Worm (Caenorhabditis elegans): ENCODE measurements around the gene cth-1.
A peak's percentile ranks its signal among the peaks of the same experiment; 100 is the strongest.

cth-1 gene

ce11 chrV:16094862-16095261, 5.6 kb upstream of the cth-1 start:
- TF ChIP-seq nhr-129 (tag; optimal IDR thresholded peaks at IDR 0.05): peak; percentile 47
- TF ChIP-seq F13H6.1 (tag; optimal IDR thresholded peaks at IDR 0.05): no peak
- no peak for TF ChIP-seq nhr-237 (tag; optimal IDR thresholded peaks at IDR 0.05)
- peak; percentile 26 for TF ChIP-seq fos-1 (tag; optimal IDR thresholded peaks at IDR 0.05)
- TF ChIP-seq unc-39 (tag; optimal IDR thresholded peaks at IDR 0.05): no peak
- no peak for TF ChIP-seq nhr-6 (tag; optimal IDR thresholded peaks at IDR 0.05)
- no peak for TF ChIP-seq skn-1 (tag; optimal IDR thresholded peaks at IDR 0.05)
- TF ChIP-seq zag-1 (tag; optimal IDR thresholded peaks at IDR 0.05): no peak
- peak; percentile 57 for TF ChIP-seq sma-9 (GFP tag; optimal IDR thresholded peaks at IDR 0.05)
- TF ChIP-seq sma-9 (tag; optimal IDR thresholded peaks at IDR 0.05): no peak

- TF ChIP-seq nhr-25 (tag; optimal IDR thresholded peaks at IDR 0.05): no peak
- no peak for TF ChIP-seq unc-55 (GFP tag; optimal IDR thresholded peaks at IDR 0.05)
- no peak for TF ChIP-seq elt-3 (tag; optimal IDR thresholded peaks at IDR 0.05)
- no peak for TF ChIP-seq aly-2 (tag; optimal IDR thresholded peaks at IDR 0.05)
- TF ChIP-seq ceh-16 (tag; optimal IDR thresholded peaks at IDR 0.05): no peak
- no peak for TF ChIP-seq unc-62 (GFP tag; optimal IDR thresholded peaks at IDR 0.05)
Observed at ce11 chrV:16099441-16099840, 1.0 kb upstream of the cth-1 start, which contains the start of gene str-7. str-7 (minus strand) TSS chrV:16099541.

- TF ChIP-seq elt-1 (tag; optimal IDR thresholded peaks at IDR 0.05): no peak
- no peak for TF ChIP-seq ceh-82 (tag; optimal IDR thresholded peaks at IDR 0.05)
- no peak for TF ChIP-seq mdl-1 (tag; optimal IDR thresholded peaks at IDR 0.05)
- no peak for TF ChIP-seq Y55F3AM.14 (GFP tag; optimal IDR thresholded peaks at IDR 0.05)
- TF ChIP-seq elt-3 (tag; optimal IDR thresholded peaks at IDR 0.05): no peak
- no peak for TF ChIP-seq nhr-10 (tag; optimal IDR thresholded peaks at IDR 0.05)
- TF ChIP-seq dmd-4 (tag; optimal IDR thresholded peaks at IDR 0.05): no peak
- no peak for TF ChIP-seq nhr-6 (tag; optimal IDR thresholded peaks at IDR 0.05)
- no peak for TF ChIP-seq unc-62 (GFP tag; optimal IDR thresholded peaks at IDR 0.05)
- TF ChIP-seq crh-2 (tag; optimal IDR thresholded peaks at IDR 0.05): no peak
- no peak for TF ChIP-seq lin-13 (GFP tag; optimal IDR thresholded peaks at IDR 0.05)
- TF ChIP-seq nhr-77 (tag; optimal IDR thresholded peaks at IDR 0.05): no peak
- TF ChIP-seq egl-27 (tag; optimal IDR thresholded peaks at IDR 0.05): no peak
- TF ChIP-seq sma-9 (GFP tag; optimal IDR thresholded peaks at IDR 0.05): no peak
- no peak for TF ChIP-seq sma-9 (tag; optimal IDR thresholded peaks at IDR 0.05)
- no peak for TF ChIP-seq peb-1 (tag; optimal IDR thresholded peaks at IDR 0.05)
- TF ChIP-seq ztf-1 (GFP tag; conservative IDR thresholded peaks at IDR 0.05): no peak
Observed at ce11 chrV:16103594-16103993, 3.1 kb downstream of the cth-1 start, which contains the start of gene argk-1. argk-1 (plus strand) TSS chrV:16103894.

DNA sequence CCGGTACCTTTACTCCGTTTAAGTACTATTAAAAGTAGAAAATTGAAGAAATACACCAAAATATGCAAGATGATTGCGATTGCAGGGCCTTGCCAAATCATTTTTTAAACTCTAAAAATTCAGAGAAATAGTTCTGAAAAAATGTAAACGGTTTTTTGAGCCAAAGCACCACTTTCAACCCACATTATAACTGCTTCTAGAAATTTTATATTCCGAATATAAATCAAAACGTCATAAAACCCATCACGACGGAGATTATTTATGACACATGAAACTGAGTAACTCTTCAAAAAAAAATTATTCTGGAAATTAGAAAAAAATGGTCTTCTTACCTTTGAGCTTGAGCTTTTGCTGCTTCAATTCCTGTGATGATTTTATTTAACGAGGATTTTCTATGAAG, 13.8 kb downstream of the cth-1 start, which contains the start of gene srxa-16:
TSS of gene srxa-16 (minus strand) at position 101 of the 400 bp plus-strand sequence.
- TF ChIP-seq peb-1 (tag; optimal IDR thresholded peaks at IDR 0.05) (no peak), elt-1 (tag; optimal IDR thresholded peaks at IDR 0.05) (no peak), ztf-11 (tag; optimal IDR thresholded peaks at IDR 0.05) (no peak), fos-1 (tag; optimal IDR thresholded peaks at IDR 0.05) (no peak), mdl-1 (tag; optimal IDR thresholded peaks at IDR 0.05) (no peak), skn-1 (tag; optimal IDR thresholded peaks at IDR 0.05) (no peak)

ce11 chrV:16115381-16115780, 14.9 kb downstream of the cth-1 start, which contains the start of gene str-25:
str-25 (plus strand) TSS chrV:16115681.
- no peak for TF ChIP-seq crh-2 (tag; optimal IDR thresholded peaks at IDR 0.05)
- TF ChIP-seq snpc-4 (tag; optimal IDR thresholded peaks at IDR 0.05): no peak
- TF ChIP-seq mab-5 (tag; optimal IDR thresholded peaks at IDR 0.05): no peak
- TF ChIP-seq elt-3 (tag; optimal IDR thresholded peaks at IDR 0.05): no peak
- TF ChIP-seq ztf-4 (tag; optimal IDR thresholded peaks at IDR 0.05): no peak
- no peak for TF ChIP-seq ztf-1 (GFP tag; conservative IDR thresholded peaks at IDR 0.05)
- TF ChIP-seq nhr-25 (tag; optimal IDR thresholded peaks at IDR 0.05): no peak
- no peak for TF ChIP-seq Y55F3AM.14 (GFP tag; optimal IDR thresholded peaks at IDR 0.05)

ce11 chrV:16118601-16119000, 18.1 kb downstream of the cth-1 start, which contains the start of gene str-103:
str-103 (minus strand) TSS chrV:16118701.
- no peak for TF ChIP-seq sma-9 (GFP tag; optimal IDR thresholded peaks at IDR 0.05)
- TF ChIP-seq sma-9 (tag; optimal IDR thresholded peaks at IDR 0.05): no peak
- TF ChIP-seq zag-1 (tag; optimal IDR thresholded peaks at IDR 0.05): no peak
- no peak for TF ChIP-seq elt-1 (tag; optimal IDR thresholded peaks at IDR 0.05)
- no peak for TF ChIP-seq snpc-4 (tag; optimal IDR thresholded peaks at IDR 0.05)
- TF ChIP-seq blmp-1 (tag; optimal IDR thresholded peaks at IDR 0.05; ENCODE audit: insufficient read depth): no peak
- TF ChIP-seq sem-4 (tag; optimal IDR thresholded peaks at IDR 0.05): no peak
- no peak for TF ChIP-seq ztf-4 (tag; optimal IDR thresholded peaks at IDR 0.05)
- no peak for TF ChIP-seq nhr-23 (tag; optimal IDR thresholded peaks at IDR 0.05)
- no peak for TF ChIP-seq unc-55 (GFP tag; optimal IDR thresholded peaks at IDR 0.05)
- TF ChIP-seq unc-62 (GFP tag; optimal IDR thresholded peaks at IDR 0.05): no peak
- no peak for TF ChIP-seq fos-1 (tag; optimal IDR thresholded peaks at IDR 0.05)
- TF ChIP-seq ceh-16 (tag; optimal IDR thresholded peaks at IDR 0.05): no peak
- no peak for TF ChIP-seq nhr-25 (tag; optimal IDR thresholded peaks at IDR 0.05)
- no peak for TF ChIP-seq gmeb-1 (tag; optimal IDR thresholded peaks at IDR 0.05)
- no peak for TF ChIP-seq lin-11 (tag; optimal IDR thresholded peaks at IDR 0.05)
- TF ChIP-seq aly-2 (tag; optimal IDR thresholded peaks at IDR 0.05): no peak
- TF ChIP-seq crh-2 (tag; optimal IDR thresholded peaks at IDR 0.05): no peak
- TF ChIP-seq nhr-237 (tag; optimal IDR thresholded peaks at IDR 0.05): no peak
